Worm (Caenorhabditis elegans) whole organism, L3 larva: ENCODE measurements around the gene twk-49.

ENCODE experiments used
- ZK546.5 ChIP-seq: sonication (generic microtip); optimal IDR thresholded peaks from 2 replicates; lab custom pipeline; 2017; ENCODE audit warnings: missing biosample characterization, missing genetic modification characterization
- aly-2 ChIP-seq: fragments of 150-350 bp; optimal IDR thresholded peaks from 2 replicates; lab custom pipeline; 2014; ENCODE audit warnings: missing biosample characterization, missing genetic modification characterization
- ceh-16 ChIP-seq: sonication (generic microtip); optimal IDR thresholded peaks from 2 replicates; lab custom pipeline; 2017; ENCODE audit warnings: missing biosample characterization, missing genetic modification characterization
- egl-27 ChIP-seq: sonication (generic microtip); optimal IDR thresholded peaks from 4 replicates; lab custom pipeline; 2017; ENCODE audit warnings: missing biosample characterization, missing genetic modification reagents, missing genetic modification characterization
- elt-1 ChIP-seq: fragments of 150-350 bp; optimal IDR thresholded peaks from 2 replicates; lab custom pipeline; 2014; ENCODE audit warnings: missing biosample characterization, missing genetic modification characterization
- elt-2 ChIP-seq: sonication (generic microtip); optimal IDR thresholded peaks from 2 replicates; lab custom pipeline; 2016; ENCODE audit warnings: missing genetic modification reagents, mild to moderate bottlenecking, missing genetic modification characterization, missing compliant biosample characterization
- fkh-10 ChIP-seq: sonication (generic microtip); optimal IDR thresholded peaks from 2 replicates; lab custom pipeline; 2017; ENCODE audit warnings: missing biosample characterization, missing genetic modification reagents, missing genetic modification characterization
- nhr-11 ChIP-seq: fragments of 150-350 bp; optimal IDR thresholded peaks from 2 replicates; lab custom pipeline; 2014; ENCODE audit warnings: missing biosample characterization, missing genetic modification characterization
- nhr-12 ChIP-seq: fragments of 150-350 bp; optimal IDR thresholded peaks from 2 replicates; lab custom pipeline; 2014; ENCODE audit warnings: missing biosample characterization, missing genetic modification characterization
- nhr-23 ChIP-seq: fragments of 150-350 bp; optimal IDR thresholded peaks from 2 replicates; lab custom pipeline; 2014; ENCODE audit warnings: missing biosample characterization, missing genetic modification reagents, missing genetic modification characterization
- nhr-25 ChIP-seq: sonication (generic microtip); optimal IDR thresholded peaks from 2 replicates; lab custom pipeline; 2017; ENCODE audit warnings: missing biosample characterization, missing genetic modification characterization
- nhr-28 ChIP-seq: fragments of 150-350 bp; optimal IDR thresholded peaks from 2 replicates; lab custom pipeline; 2014; ENCODE audit warnings: missing biosample characterization, missing genetic modification characterization
- nhr-43 ChIP-seq: sonication (generic microtip); optimal IDR thresholded peaks from 2 replicates; lab custom pipeline; 2016; ENCODE audit warnings: mild to moderate bottlenecking, missing genetic modification characterization, missing compliant biosample characterization; ENCODE audit not compliant: poor library complexity, severe bottlenecking
- nhr-67 ChIP-seq: fragments of 150-350 bp; optimal IDR thresholded peaks from 2 replicates; lab custom pipeline; 2014; ENCODE audit warnings: missing biosample characterization, missing genetic modification characterization
- nhr-76 ChIP-seq: fragments of 150-350 bp; sonication (generic microtip); optimal IDR thresholded peaks from 5 replicates; lab custom pipeline; 2014; ENCODE audit warnings: missing biosample characterization, missing genetic modification characterization
- pha-4 ChIP-seq: fragments of 150-350 bp; optimal IDR thresholded peaks from 2 replicates; lab custom pipeline; 2014; ENCODE audit warnings: missing biosample characterization, missing genetic modification reagents, missing genetic modification characterization
- pqm-1 ChIP-seq: fragments of 150-350 bp; optimal IDR thresholded peaks from 2 replicates; lab custom pipeline; 2017; ENCODE audit warnings: missing biosample characterization, missing genetic modification characterization, inconsistent platforms
- unc-39 ChIP-seq: sonication (generic microtip); optimal IDR thresholded peaks from 4 replicates; lab custom pipeline; 2017; ENCODE audit warnings: missing biosample characterization, missing genetic modification characterization
- zag-1 ChIP-seq: fragments of 150-350 bp; optimal IDR thresholded peaks from 2 replicates; lab custom pipeline; 2014; ENCODE audit warnings: missing biosample characterization, missing genetic modification characterization

The twk-49 gene

ce11 chrII:6449656-6450055, 49.3 kb downstream of the twk-49 start, which contains the start of gene nhr-22:
nhr-22 (minus strand) TSS chrII:6449792.
- TF ChIP-seq elt-2 (tag; lab: Kevin White, UChicago) (peak; percentile 37), aly-2 (tag; lab: Kevin White, UChicago) (no peak)

ce11 chrII:6448656-6449055, 50.3 kb downstream of the twk-49 start:
- TF ChIP-seq nhr-12 (tag; lab: Kevin White, UChicago) (no peak), nhr-25 (peak; percentile 52), ZK546.5 (no peak), nhr-23 (tag; lab: Kevin White, UChicago) (peak; percentile 14), nhr-67 (tag; lab: Kevin White, UChicago) (no peak), fkh-10 (no peak), elt-2 (tag; lab: Kevin White, UChicago) (peak; percentile 53), pha-4 (tag; lab: Kevin White, UChicago) (no peak), nhr-11 (tag; lab: Kevin White, UChicago) (no peak), pqm-1 (peak; percentile 9), nhr-43 (tag; lab: Kevin White, UChicago) (no peak)

- TF ChIP-seq nhr-76 (tag; lab: Kevin White, UChicago) (no peak), ceh-16 (no peak), aly-2 (tag; lab: Kevin White, UChicago) (no peak), nhr-23 (tag; lab: Kevin White, UChicago) (peak; percentile 15), nhr-25 (peak; percentile 29)
Measured at ce11 chrII:6448189-6448588, 50.8 kb downstream of the twk-49 start.

ce11 chrII:6443710-6444109, 55.3 kb downstream of the twk-49 start, which contains the start of gene K06A1.2:
K06A1.2 (plus strand) TSS chrII:6444010.
- TF ChIP-seq zag-1 (tag; lab: Kevin White, UChicago) (no peak), egl-27 (tag; lab: Kevin White, UChicago) (no peak), unc-39 (tag; lab: Kevin White, UChicago) (no peak), elt-1 (tag; lab: Kevin White, UChicago) (no peak), nhr-23 (tag; lab: Kevin White, UChicago) (no peak), nhr-28 (tag; lab: Kevin White, UChicago) (no peak)
